Worm (Caenorhabditis elegans) whole organism, dauer: ENCODE measurements around the gene F49H6.8.

ENCODE experiments used
- unc-62 ChIP-seq: sonication (generic microtip); optimal IDR thresholded peaks from 2 replicates; lab custom pipeline; 2017; ENCODE audit warnings: missing biosample characterization, missing genetic modification reagents, missing genetic modification characterization

Gene F49H6.8

ce11 chrV:17022613-17023322 is at the start of gene F49H6.8, which contains the start of gene F49H6.5:
Gene F49H6.8, minus strand, starts transcription at chrV:17022663.
Gene F49H6.5, plus strand, starts transcription at chrV:17023241.
- no peak for TF ChIP-seq unc-62 (GFP tag; lab: Kevin White, UChicago)

ce11 chrV:17071578-17071977 is 49.1 kb upstream of the F49H6.8 start, which contains the start of gene srbc-14:
Gene srbc-14, minus strand, starts transcription at chrV:17071678.
- TF ChIP-seq unc-62 (GFP tag; lab: Kevin White, UChicago): no peak

- TF ChIP-seq unc-62 (GFP tag; lab: Kevin White, UChicago): no peak
These were observed 46.4 kb upstream of the F49H6.8 start, which contains the start of gene T05E12.8 for ce11 chrV:17068839-17069238. Gene T05E12.8, plus strand, starts transcription at chrV:17069139.

ce11 chrV:17066634-17067033 is 44.2 kb upstream of the F49H6.8 start:
- no peak for TF ChIP-seq unc-62 (GFP tag; lab: Kevin White, UChicago)

- no peak for TF ChIP-seq unc-62 (GFP tag; lab: Kevin White, UChicago)
These were observed 42.2 kb upstream of the F49H6.8 start, which contains the start of gene srh-255 for ce11 chrV:17064676-17065075. Gene srh-255, plus strand, starts transcription at chrV:17064976.

- TF ChIP-seq unc-62 (GFP tag; lab: Kevin White, UChicago): no peak
These were observed 39.1 kb upstream of the F49H6.8 start, which contains the start of gene F28B1.9 for ce11 chrV:17061585-17061984. Gene F28B1.9, plus strand, starts transcription at chrV:17061885.

- no peak for TF ChIP-seq unc-62 (GFP tag; lab: Kevin White, UChicago)
These were observed 37.5 kb upstream of the F49H6.8 start, which contains the start of gene sri-66 for ce11 chrV:17059987-17060386. Gene sri-66, plus strand, starts transcription at chrV:17060287.

- no peak for TF ChIP-seq unc-62 (GFP tag; lab: Kevin White, UChicago)
These were observed 22.0 kb upstream of the F49H6.8 start, which contains the start of gene F28B1.2 for ce11 chrV:17044500-17044899. Gene F28B1.2, plus strand, starts transcription at chrV:17044800.

ce11 chrV:17042263-17042662 is 19.8 kb upstream of the F49H6.8 start, which contains the start of gene hpo-33:
Gene hpo-33, plus strand, starts transcription at chrV:17042563.
- TF ChIP-seq unc-62 (GFP tag; lab: Kevin White, UChicago): no peak

ce11 chrV:17035850-17036249 is 13.4 kb upstream of the F49H6.8 start, which contains the start of gene srz-94:
Gene srz-94, minus strand, starts transcription at chrV:17035950.
- TF ChIP-seq unc-62 (GFP tag; lab: Kevin White, UChicago): no peak

ce11 chrV:17030430-17030829 is 8.0 kb upstream of the F49H6.8 start:
- no peak for TF ChIP-seq unc-62 (GFP tag; lab: Kevin White, UChicago)

ce11 chrV:17026289-17026688 is 3.8 kb upstream of the F49H6.8 start, which contains the start of gene F49H6.15:
Gene F49H6.15, minus strand, starts transcription at chrV:17026389.
- no peak for TF ChIP-seq unc-62 (GFP tag; lab: Kevin White, UChicago)

- no peak for TF ChIP-seq unc-62 (GFP tag; lab: Kevin White, UChicago)
These were observed 1.1 kb downstream of the F49H6.8 start, which contains the start of gene F49H6.12 for ce11 chrV:17021361-17021760. Gene F49H6.12, minus strand, starts transcription at chrV:17021461.

- TF ChIP-seq unc-62 (GFP tag; lab: Kevin White, UChicago): no peak
These were observed 2.8 kb downstream of the F49H6.8 start, which contains the start of gene F49H6.17 for ce11 chrV:17019690-17020089. Gene F49H6.17, plus strand, starts transcription at chrV:17019990.

- TF ChIP-seq unc-62 (GFP tag; lab: Kevin White, UChicago): no peak
These were observed 5.7 kb downstream of the F49H6.8 start, which contains the start of gene srh-97 for ce11 chrV:17016787-17017186. Gene srh-97, plus strand, starts transcription at chrV:17017087.

ce11 chrV:17014050-17014449 is 8.4 kb downstream of the F49H6.8 start, which contains the start of gene clc-13:
Gene clc-13, plus strand, starts transcription at chrV:17014408.
- no peak for TF ChIP-seq unc-62 (GFP tag; lab: Kevin White, UChicago)
